Worm (Caenorhabditis elegans): Measurements from ENCODE around the gene Y43F8B.28.

Gene Y43F8B.28

ce11 chrV:19520130-19520529 is 35.0 kb downstream of the Y43F8B.28 start (continued):
- TF ChIP-seq jun-1 (tag; optimal IDR thresholded peaks at IDR 0.05): no peak
- no peak for TF ChIP-seq rbr-2 (tag; optimal IDR thresholded peaks at IDR 0.05)
- no peak for TF ChIP-seq cey-2 (tag; optimal IDR thresholded peaks at IDR 0.05; ENCODE audit: borderline replicate concordance, insufficient read depth)
- no peak for TF ChIP-seq unc-62 (GFP tag; optimal IDR thresholded peaks at IDR 0.05 in 1 of 2)
- no peak for TF ChIP-seq unc-62 (tag; optimal IDR thresholded peaks at IDR 0.05)
- TF ChIP-seq nhr-41 (GFP tag; IDR thresholded peaks at IDR 0.05): peak; percentile 49; the same call in 1 of the 2 replicates
- no peak for TF ChIP-seq ceh-82 (tag; optimal IDR thresholded peaks at IDR 0.05)
- no peak for TF ChIP-seq daf-16 (GFP tag; optimal IDR thresholded peaks at IDR 0.05)
- peak; percentile 10 for TF ChIP-seq daf-16 (tag; optimal IDR thresholded peaks at IDR 0.05)
- no peak for TF ChIP-seq pha-4 (GFP tag; IDR thresholded peaks at IDR 0.05)
- no peak for TF ChIP-seq pha-4 (tag; optimal IDR thresholded peaks at IDR 0.05)
- 0 out of 2 replicates have a peak, but pooled peaks have one; percentile 23 for TF ChIP-seq tra-1 (GFP tag; IDR thresholded peaks at IDR 0.05)
- TF ChIP-seq arid-1 (GFP tag; conservative IDR thresholded peaks at IDR 0.05): peak; percentile 50; the same call in 1 of the 2 replicates
- 0 out of 2 replicates have a peak, but pooled peaks have one; percentile 4 for TF ChIP-seq ZK337.2 (GFP tag; IDR thresholded peaks at IDR 0.05)
- peak; percentile 15 for TF ChIP-seq ama-1 (optimal IDR thresholded peaks at IDR 0.05)
- no peak for TF ChIP-seq zag-1 (tag; optimal IDR thresholded peaks at IDR 0.05)
- TF ChIP-seq daf-12 (tag; optimal IDR thresholded peaks at IDR 0.05): no peak
- no peak for TF ChIP-seq lin-1 (GFP tag; IDR thresholded peaks at IDR 0.05)
- TF ChIP-seq Y48G9A.11 (GFP tag; IDR thresholded peaks at IDR 0.05): peak; percentile 61; the same call in 1 of the 2 replicates
- no peak for TF ChIP-seq mxl-2 (GFP tag; conservative IDR thresholded peaks at IDR 0.05)
- no peak for TF ChIP-seq gei-8 (GFP tag; optimal IDR thresholded peaks at IDR 0.05)
- no peak for TF ChIP-seq ceh-28 (tag; optimal IDR thresholded peaks at IDR 0.05)
- TF ChIP-seq hif-1 (tag; optimal IDR thresholded peaks at IDR 0.05): peak in 1 of 2 experiments; percentile 10
- TF ChIP-seq ceh-20 (GFP tag; IDR thresholded peaks at IDR 0.05): no peak
- TF ChIP-seq daf-8 (GFP tag; IDR thresholded peaks at IDR 0.05): no peak
- TF ChIP-seq attf-4 (tag; optimal IDR thresholded peaks at IDR 0.05): no peak
- TF ChIP-seq F10B5.3 (tag; optimal IDR thresholded peaks at IDR 0.05): no peak
- peak; percentile 67 for TF ChIP-seq sdz-12 (GFP tag; optimal IDR thresholded peaks at IDR 0.05)
- no peak for TF ChIP-seq mdl-1 (tag; optimal IDR thresholded peaks at IDR 0.05)
- TF ChIP-seq spr-3 (GFP tag; optimal IDR thresholded peaks at IDR 0.05): peak; percentile 27
- no peak; the same call in 1 of the 2 replicates for TF ChIP-seq T26A8.4 (GFP tag; IDR thresholded peaks at IDR 0.05)
- peak; percentile 58 for TF ChIP-seq ctbp-1 (GFP tag; IDR thresholded peaks at IDR 0.05)
- TF ChIP-seq Y75B8A.6 (GFP tag; IDR thresholded peaks at IDR 0.05): peak; percentile 81; the same call in 1 of the 2 replicates
- TF ChIP-seq zip-2 (tag; optimal IDR thresholded peaks at IDR 0.05): no peak
- peak; percentile 72; the same call in 1 of the 2 replicates for TF ChIP-seq lin-29 (GFP tag; IDR thresholded peaks at IDR 0.05)
- TF ChIP-seq F26F4.8 (GFP tag; conservative IDR thresholded peaks at IDR 0.05): 0 out of 2 replicates have a peak, but pooled peaks have one; percentile 21
- TF ChIP-seq Y5F2A.4 (GFP tag; optimal IDR thresholded peaks at IDR 0.05): peak; percentile 51

DNA sequence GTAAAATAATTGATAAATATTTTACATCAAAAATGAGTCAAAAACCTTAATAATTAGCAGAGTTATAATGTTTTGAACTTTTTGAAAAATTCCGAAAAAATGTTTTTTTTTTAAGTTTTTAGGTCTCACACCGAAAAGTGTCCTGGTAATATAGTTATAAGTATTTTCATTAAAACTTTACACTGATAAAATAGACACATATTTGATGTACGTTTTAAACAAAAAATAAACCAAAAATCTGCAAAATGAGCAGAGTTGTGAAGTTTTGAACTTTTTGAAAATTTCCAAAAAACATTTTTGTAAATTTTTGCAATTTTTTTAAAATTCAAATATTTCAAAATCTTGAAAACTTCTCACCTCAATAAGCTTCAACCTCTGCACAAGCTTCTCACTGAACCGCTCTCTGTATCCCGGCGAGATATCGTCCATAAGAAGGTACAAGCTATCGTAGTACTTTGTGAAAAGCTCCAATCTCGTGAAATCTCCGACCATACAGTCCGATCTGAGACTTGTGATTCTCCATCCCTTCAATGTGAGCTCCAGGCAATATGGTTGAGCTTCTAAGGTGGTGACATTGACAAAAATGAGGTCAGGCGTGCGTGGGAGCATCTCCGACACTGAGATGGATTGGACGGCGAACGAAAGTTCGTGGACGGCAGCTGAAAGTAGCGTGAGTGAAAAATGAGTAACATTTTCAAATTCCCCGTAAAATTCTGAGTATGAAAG is 35.6 kb downstream of the Y43F8B.28 start:
- TF ChIP-seq ctbp-1 (GFP tag; IDR thresholded peaks at IDR 0.05) (no peak), madf-9 (GFP tag; conservative IDR thresholded peaks at IDR 0.05) (no peak), unc-130 (GFP tag; optimal IDR thresholded peaks at IDR 0.05) (no peak), mep-1 (tag; optimal IDR thresholded peaks at IDR 0.05) (peak; percentile 4), aha-1 (tag) (peak; percentile 97), spr-3 (GFP tag; optimal IDR thresholded peaks at IDR 0.05) (no peak), ama-1 (optimal IDR thresholded peaks at IDR 0.05) (peak; percentile 3), dmd-8 (GFP tag; IDR thresholded peaks at IDR 0.05) (no peak), T20F7.1 (GFP tag; optimal IDR thresholded peaks at IDR 0.05) (no peak), hif-1 (tag; optimal IDR thresholded peaks at IDR 0.05) (no peak), lsy-2 (tag; optimal IDR thresholded peaks at IDR 0.05) (peak in 1 of 2 experiments; percentile 7), attf-4 (tag; optimal IDR thresholded peaks at IDR 0.05) (no peak), nhr-48 (tag; optimal IDR thresholded peaks at IDR 0.05) (no peak), hlh-11 (tag; optimal IDR thresholded peaks at IDR 0.05) (no peak), Y5F2A.4 (GFP tag; optimal IDR thresholded peaks at IDR 0.05) (no peak), ztf-11 (tag; optimal IDR thresholded peaks at IDR 0.05) (no peak), nhr-6 (tag; optimal IDR thresholded peaks at IDR 0.05) (no peak), nhr-42 (GFP tag; IDR thresholded peaks at IDR 0.05) (no peak), lir-3 (tag; optimal IDR thresholded peaks at IDR 0.05) (no peak)

Data from whole organism, L4 larva.